Worm (Caenorhabditis elegans): ENCODE data around the gene K09D9.1.

ce11 chrV:3987616-3988015, 37.2 kb upstream of the K09D9.1 start, which contains the start of gene nlp-28:
- TF ChIP-seq klf-2 (GFP tag; conservative IDR thresholded peaks at IDR 0.05) (no peak), T22C8.4 (GFP tag; IDR thresholded peaks at IDR 0.05) (no peak), ztf-23 (GFP tag; IDR thresholded peaks at IDR 0.05) (no peak), flt-1 (GFP tag; IDR thresholded peaks at IDR 0.05) (no peak)

Data from whole organism, midembryonic.